Worm (Caenorhabditis elegans) whole organism, early embryonic: Measurements from ENCODE around the gene grd-5.

Experiments
- B0310.2 ChIP-seq: sonication (generic microtip); optimal IDR thresholded peaks from 2 replicates; lab custom pipeline; 2016; ENCODE audit warnings: mild to moderate bottlenecking, missing genetic modification characterization, missing compliant biosample characterization
- F13C5.2 ChIP-seq: sonication (generic microtip); optimal IDR thresholded peaks from 2 replicates; lab custom pipeline; 2017; ENCODE audit warnings: mild to moderate bottlenecking, missing genetic modification characterization, inconsistent platforms, missing compliant biosample characterization
- aly-1 ChIP-seq: sonication (generic microtip); optimal IDR thresholded peaks from 2 replicates; lab custom pipeline; 2016; ENCODE audit warnings: missing genetic modification characterization, missing compliant biosample characterization
- ama-1 ChIP-seq: fragments of 150-350 bp; optimal IDR thresholded peaks from 2 replicates; lab custom pipeline; 2014
- ceh-13 ChIP-seq: fragments of 200-800 bp; sonication (Bioruptor generic); optimal IDR thresholded peaks from 2 replicates; lab custom pipeline; 2018; ENCODE audit warnings: mild to moderate bottlenecking, missing genetic modification characterization, missing compliant biosample characterization
- ceh-36 ChIP-seq: sonication (generic microtip); optimal IDR thresholded peaks from 2 replicates; lab custom pipeline; 2016; ENCODE audit warnings: missing genetic modification characterization, inconsistent platforms, missing compliant biosample characterization
- ets-7 ChIP-seq: sonication (generic microtip); optimal IDR thresholded peaks from 2 replicates; lab custom pipeline; 2016; ENCODE audit warnings: missing genotype, missing genetic modification characterization, missing compliant biosample characterization
- flt-1 ChIP-seq: fragments of 200-800 bp; sonication (Bioruptor generic); IDR thresholded peaks from 2 replicates; pipeline ENCODE4 v1.3.6; 2022; ENCODE audit warnings: missing genetic modification characterization, missing compliant biosample characterization
- hmbx-1 ChIP-seq: sonication (generic microtip); optimal IDR thresholded peaks from 2 replicates; lab custom pipeline; 2016; ENCODE audit warnings: mild to moderate bottlenecking, missing genetic modification characterization, missing compliant biosample characterization
- hmg-4 ChIP-seq: fragments of 200-800 bp; sonication (Bioruptor generic); optimal IDR thresholded peaks from 2 replicates; lab custom pipeline; 2018; ENCODE audit warnings: mild to moderate bottlenecking, missing genetic modification characterization, missing compliant biosample characterization
- hnd-1 ChIP-seq: sonication (generic microtip); optimal IDR thresholded peaks from 2 replicates; lab custom pipeline; 2016; ENCODE audit warnings: missing genetic modification characterization, missing compliant biosample characterization
- pes-1 ChIP-seq: fragments of 200-800 bp; sonication (Bioruptor generic); IDR thresholded peaks from 2 replicates; pipeline ENCODE4 v1.3.6; 2022; ENCODE audit warnings: missing genetic modification reagents, missing genetic modification characterization, missing compliant biosample characterization
- scrt-1 ChIP-seq: fragments of 200-800 bp; sonication (Bioruptor generic); IDR thresholded peaks from 2 replicates; pipeline ENCODE4 v1.3.6; 2022; ENCODE audit warnings: missing genetic modification characterization, missing compliant biosample characterization
- sea-1 ChIP-seq: fragments of 200-800 bp; sonication (Bioruptor generic); conservative IDR thresholded peaks from 2 replicates; pipeline ENCODE4 v1.3.6; 2022; ENCODE audit warnings: missing genetic modification characterization, missing compliant biosample characterization
- tbx-11 ChIP-seq: fragments of 200-800 bp; sonication (Bioruptor generic); IDR thresholded peaks from 2 replicates; pipeline ENCODE4 v1.3.6; 2022; ENCODE audit warnings: missing genetic modification characterization, missing compliant biosample characterization
- tbx-37 ChIP-seq: fragments of 200-800 bp; sonication (Bioruptor generic); conservative IDR thresholded peaks from 2 replicates; pipeline ENCODE4 v1.3.6; 2022; ENCODE audit warnings: missing genetic modification reagents, missing genetic modification characterization, missing compliant biosample characterization
- tra-4 ChIP-seq: sonication (generic microtip); optimal IDR thresholded peaks from 2 replicates; lab custom pipeline; 2017; ENCODE audit warnings: missing genetic modification characterization, missing compliant biosample characterization

Gene grd-5

DNA sequence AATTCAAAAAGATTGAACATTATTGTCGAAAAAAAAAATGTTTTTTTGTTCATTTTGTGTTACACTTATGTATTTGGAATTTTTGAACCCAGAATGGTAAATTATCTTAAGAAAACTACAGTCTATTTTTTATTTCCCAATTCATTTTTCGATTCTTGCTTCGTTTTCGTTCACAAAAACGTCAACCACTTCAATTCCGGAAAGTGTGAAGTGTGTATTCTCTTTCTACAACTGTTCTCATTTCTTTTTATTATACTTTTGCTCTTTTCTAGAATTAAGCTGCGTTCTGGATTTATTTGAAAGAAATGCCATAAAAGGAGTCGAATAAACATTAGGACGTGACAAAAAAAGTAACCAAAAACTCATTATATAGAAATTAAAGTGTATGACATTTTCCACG lies 3.5 kb downstream of the grd-5 start, which contains the start of gene F41E6.1:
Gene F41E6.1, plus strand, starts transcription at position 301 of the 400 bp plus-strand sequence.
- no peak for TF ChIP-seq ceh-13
- no peak for TF ChIP-seq tra-4
- no peak for TF ChIP-seq ceh-36 (tag; lab: Kevin White, UChicago)
- TF ChIP-seq tbx-11 (GFP tag; lab: Robert Waterston, UW), result no peak
- TF ChIP-seq B0310.2 (tag; lab: Kevin White, UChicago), result no peak
- no peak for TF ChIP-seq aly-1 (tag; lab: Kevin White, UChicago)
- TF ChIP-seq hnd-1, result no peak
- no peak for TF ChIP-seq hmbx-1 (tag; lab: Kevin White, UChicago)
- TF ChIP-seq hmg-4 (GFP tag; lab: Kevin White, UChicago), result no peak
- no peak for TF ChIP-seq pes-1 (GFP tag; lab: Robert Waterston, UW)
- TF ChIP-seq tbx-37 (GFP tag; lab: Robert Waterston, UW), result no peak
- TF ChIP-seq sea-1, result no peak
- TF ChIP-seq flt-1 (GFP tag; lab: Robert Waterston, UW), result no peak
- no peak for TF ChIP-seq scrt-1
- TF ChIP-seq ets-7 (tag; lab: Kevin White, UChicago), result no peak

- TF ChIP-seq flt-1 (GFP tag; lab: Robert Waterston, UW) (no peak), tbx-37 (GFP tag; lab: Robert Waterston, UW) (no peak), scrt-1 (no peak), ets-7 (tag; lab: Kevin White, UChicago) (no peak), pes-1 (GFP tag; lab: Robert Waterston, UW) (no peak), hmg-4 (GFP tag; lab: Kevin White, UChicago) (no peak), F13C5.2 (tag; lab: Kevin White, UChicago) (no peak)
Measured at ce11 chrV:8623754-8624153, 4.9 kb downstream of the grd-5 start, which contains the start of gene F41E6.17. F41E6.17 (plus strand) TSS chrV:8624101.

- TF ChIP-seq ets-7 (tag; lab: Kevin White, UChicago), result no peak
- TF ChIP-seq tra-4, result no peak
- TF ChIP-seq ama-1 (lab: Kevin White, UChicago), result no peak
- TF ChIP-seq ceh-36 (tag; lab: Kevin White, UChicago), result no peak
- TF ChIP-seq B0310.2 (tag; lab: Kevin White, UChicago), result no peak
- no peak for TF ChIP-seq tbx-37 (GFP tag; lab: Robert Waterston, UW)
- TF ChIP-seq F13C5.2 (tag; lab: Kevin White, UChicago), result no peak
- TF ChIP-seq tbx-11 (GFP tag; lab: Robert Waterston, UW), result no peak
Measured at ce11 chrV:8626406-8626805, 7.6 kb downstream of the grd-5 start.

ce11 chrV:8627580-8627979 lies 8.7 kb downstream of the grd-5 start:
- TF ChIP-seq ceh-36 (tag; lab: Kevin White, UChicago), result no peak
- TF ChIP-seq aly-1 (tag; lab: Kevin White, UChicago), result no peak
- no peak for TF ChIP-seq pes-1 (GFP tag; lab: Robert Waterston, UW)
- TF ChIP-seq flt-1 (GFP tag; lab: Robert Waterston, UW), result no peak
- TF ChIP-seq ceh-13, result no peak
- no peak for TF ChIP-seq hmbx-1 (tag; lab: Kevin White, UChicago)
- TF ChIP-seq B0310.2 (tag; lab: Kevin White, UChicago), result no peak
- TF ChIP-seq F13C5.2 (tag; lab: Kevin White, UChicago), result no peak
- TF ChIP-seq sea-1, result no peak
- TF ChIP-seq ets-7 (tag; lab: Kevin White, UChicago), result no peak
- no peak for TF ChIP-seq ama-1 (lab: Kevin White, UChicago)
- TF ChIP-seq tbx-11 (GFP tag; lab: Robert Waterston, UW), result no peak
- no peak for TF ChIP-seq scrt-1
- TF ChIP-seq hmg-4 (GFP tag; lab: Kevin White, UChicago), result no peak

ce11 chrV:8629029-8629428 lies 10.2 kb downstream of the grd-5 start, which contains the start of gene F41E6.12:
F41E6.12 (minus strand) TSS chrV:8629129.
- no peak for TF ChIP-seq tbx-11 (GFP tag; lab: Robert Waterston, UW)
- TF ChIP-seq ceh-13, result no peak
- TF ChIP-seq scrt-1, result no peak
- no peak for TF ChIP-seq hnd-1
- TF ChIP-seq ceh-36 (tag; lab: Kevin White, UChicago), result no peak
- TF ChIP-seq flt-1 (GFP tag; lab: Robert Waterston, UW), result no peak
- TF ChIP-seq aly-1 (tag; lab: Kevin White, UChicago), result no peak
- TF ChIP-seq F13C5.2 (tag; lab: Kevin White, UChicago), result no peak
- TF ChIP-seq hmbx-1 (tag; lab: Kevin White, UChicago), result no peak
- TF ChIP-seq B0310.2 (tag; lab: Kevin White, UChicago), result no peak
- TF ChIP-seq tra-4, result no peak

ce11 chrV:8631277-8631765 lies 12.5 kb downstream of the grd-5 start, which contains the start of gene atg-18:
atg-18 (minus strand) TSS chrV:8631327.
- TF ChIP-seq ama-1 (lab: Kevin White, UChicago), result no peak
- peak; percentile 77 for TF ChIP-seq F13C5.2 (tag; lab: Kevin White, UChicago)
- peak; percentile 28 for TF ChIP-seq hnd-1
- TF ChIP-seq tbx-11 (GFP tag; lab: Robert Waterston, UW), result peak; percentile 71; the same call in 1 of the 2 replicates
- no peak for TF ChIP-seq tra-4
- no peak; the same call in 1 of the 2 replicates for TF ChIP-seq flt-1 (GFP tag; lab: Robert Waterston, UW)
- no peak for TF ChIP-seq hmbx-1 (tag; lab: Kevin White, UChicago)
- no peak for TF ChIP-seq hmg-4 (GFP tag; lab: Kevin White, UChicago)
- peak; percentile 33 for TF ChIP-seq ets-7 (tag; lab: Kevin White, UChicago)
- peak; percentile 20; the same call in 1 of the 2 replicates for TF ChIP-seq tbx-37 (GFP tag; lab: Robert Waterston, UW)
- TF ChIP-seq B0310.2 (tag; lab: Kevin White, UChicago), result no peak
- peak; percentile 23 for TF ChIP-seq ceh-36 (tag; lab: Kevin White, UChicago)
- peak; percentile 65; the same call in 1 of the 2 replicates for TF ChIP-seq scrt-1
- no peak for TF ChIP-seq ceh-13
- peak; percentile 67 for TF ChIP-seq pes-1 (GFP tag; lab: Robert Waterston, UW)
- peak; percentile 73 for TF ChIP-seq sea-1
- peak; percentile 43 for TF ChIP-seq aly-1 (tag; lab: Kevin White, UChicago)

ce11 chrV:8632788-8633187 lies 14.0 kb downstream of the grd-5 start:
- no peak for TF ChIP-seq tbx-37 (GFP tag; lab: Robert Waterston, UW)
- no peak for TF ChIP-seq F13C5.2 (tag; lab: Kevin White, UChicago)
- TF ChIP-seq ets-7 (tag; lab: Kevin White, UChicago), result no peak
- no peak for TF ChIP-seq aly-1 (tag; lab: Kevin White, UChicago)
- TF ChIP-seq tra-4, result no peak
- TF ChIP-seq hnd-1, result no peak
- no peak for TF ChIP-seq ama-1 (lab: Kevin White, UChicago)
- TF ChIP-seq B0310.2 (tag; lab: Kevin White, UChicago), result no peak
- no peak for TF ChIP-seq sea-1
- TF ChIP-seq tbx-11 (GFP tag; lab: Robert Waterston, UW), result no peak
- no peak for TF ChIP-seq flt-1 (GFP tag; lab: Robert Waterston, UW)
- TF ChIP-seq hmg-4 (GFP tag; lab: Kevin White, UChicago), result no peak
- no peak for TF ChIP-seq pes-1 (GFP tag; lab: Robert Waterston, UW)
- TF ChIP-seq ceh-13, result no peak
